Fruit fly (Drosophila melanogaster): Measurements from ENCODE around the gene CG5386.

dm6 chr3R:22358810-22359209 lies 16.8 kb upstream of the CG5386 start:
- TF ChIP-seq CG13204 (GFP tag; optimal IDR thresholded peaks at IDR 0.05) (no peak), CG4496 (GFP tag; IDR thresholded peaks at IDR 0.05) (peak; percentile 95), Snoo (tag; optimal IDR thresholded peaks at IDR 0.05) (peak; percentile 20), CG15710 (tag; optimal IDR thresholded peaks at IDR 0.05) (peak; percentile 75), CG17806 (tag; optimal IDR thresholded peaks at IDR 0.05) (peak; percentile 83), Pif1A (GFP tag; optimal IDR thresholded peaks at IDR 0.05) (peak; percentile 76), EcR (GFP tag; optimal IDR thresholded peaks at IDR 0.05) (peak; percentile 48), CG14655 (GFP tag; optimal IDR thresholded peaks at IDR 0.05) (peak; percentile 78), CG34367 (tag; optimal IDR thresholded peaks at IDR 0.05) (peak; percentile 78), CG9948 (tag; optimal IDR thresholded peaks at IDR 0.05) (peak; percentile 75), Pif1B (GFP tag; optimal IDR thresholded peaks at IDR 0.05) (peak; percentile 79), CG12605 (GFP tag; IDR thresholded peaks at IDR 0.05) (peak; percentile 87), Ets98B (GFP tag; IDR thresholded peaks at IDR 0.05) (peak; percentile 94)

Measured in whole organism, pupa.